Fruit fly (Drosophila melanogaster) whole organism, embryonic: ENCODE results near the gene CG14013.

ENCODE experiments used
- Antp ChIP-seq: fragments of 200-800 bp; sonication (Bioruptor generic); optimal IDR thresholded peaks from 3 replicates; lab custom pipeline; 2016; ENCODE audit warnings: missing biosample characterization, missing genetic modification characterization
- Blimp-1 ChIP-seq: fragments of 200-800 bp; sonication (Bioruptor generic); optimal IDR thresholded peaks from 3 replicates; lab custom pipeline; 2018; ENCODE audit warnings: missing biosample characterization, missing genetic modification characterization, mild to moderate bottlenecking, moderate library complexity, missing genetic modification reagents
- BtbVII ChIP-seq: fragments of 200-800 bp; sonication (Bioruptor generic); optimal IDR thresholded peaks from 3 replicates; lab custom pipeline; 2017; ENCODE audit warnings: missing biosample characterization, mild to moderate bottlenecking, missing genetic modification characterization
- CG13424 ChIP-seq: fragments of 200-800 bp; sonication (Bioruptor generic); optimal IDR thresholded peaks from 2 replicates; lab custom pipeline; 2019; ENCODE audit warnings: missing biosample characterization, mild to moderate bottlenecking, missing genetic modification characterization, moderate library complexity
- CG14014 ChIP-seq: fragments of 200-800 bp; sonication (Bioruptor generic); IDR thresholded peaks from 2 replicates; pipeline ENCODE4 v1.3.6; 2022; ENCODE audit warnings: missing biosample characterization, missing genetic modification characterization
- CG14965 ChIP-seq: fragments of 200-800 bp; sonication (Bioruptor generic); optimal IDR thresholded peaks from 2 replicates; lab custom pipeline; 2016; ENCODE audit warnings: missing biosample characterization, missing genetic modification characterization, borderline replicate concordance
- CG15269 ChIP-seq: fragments of 200-800 bp; sonication (Bioruptor generic); optimal IDR thresholded peaks from 2 replicates; lab custom pipeline; 2018; ENCODE audit warnings: missing biosample characterization, mild to moderate bottlenecking, missing genetic modification characterization, moderate library complexity
- CG16779 ChIP-seq: fragments of 200-800 bp; sonication (Bioruptor generic); IDR thresholded peaks from 2 replicates; pipeline ENCODE4 v1.3.6; 2022; ENCODE audit warnings: missing biosample characterization, missing genetic modification characterization
- CG17612 ChIP-seq: fragments of 200-800 bp; sonication (Bioruptor generic); IDR thresholded peaks from 2 replicates; pipeline ENCODE4 v1.3.6; 2022; ENCODE audit warnings: missing biosample characterization, missing genetic modification characterization
- CG18599 ChIP-seq: fragments of 200-800 bp; sonication (Bioruptor generic); optimal IDR thresholded peaks from 3 replicates; lab custom pipeline; 2017; ENCODE audit warnings: missing biosample characterization, missing genetic modification characterization, mild to moderate bottlenecking, moderate library complexity, missing genetic modification reagents
- CG4617 ChIP-seq: fragments of 200-800 bp; sonication (Bioruptor generic); optimal IDR thresholded peaks from 3 replicates; lab custom pipeline; 2016; ENCODE audit warnings: missing biosample characterization, missing genetic modification characterization, borderline replicate concordance
- CG7786 ChIP-seq: fragments of 200-800 bp; sonication (Bioruptor generic); optimal IDR thresholded peaks from 2 replicates; lab custom pipeline; 2016; ENCODE audit warnings: missing biosample characterization, missing genetic modification characterization
- CG8944 ChIP-seq: fragments of 200-800 bp; sonication (Bioruptor generic); optimal IDR thresholded peaks from 3 replicates; lab custom pipeline; 2016; ENCODE audit warnings: missing biosample characterization, missing genetic modification characterization
- CG9876 ChIP-seq: fragments of 200-800 bp; sonication (Bioruptor generic); optimal IDR thresholded peaks from 2 replicates; lab custom pipeline; 2016; ENCODE audit warnings: missing biosample characterization, missing genetic modification characterization
- CG9932 ChIP-seq: fragments of 200-800 bp; sonication (Bioruptor generic); IDR thresholded peaks from 2 replicates; pipeline ENCODE4 v1.3.6; 2022; ENCODE audit warnings: missing biosample characterization, missing genetic modification characterization
- CoRest ChIP-seq: fragments of 200-800 bp; sonication (Bioruptor generic); optimal IDR thresholded peaks from 3 replicates; lab custom pipeline; 2018; ENCODE audit warnings: missing biosample characterization, mild to moderate bottlenecking, missing genetic modification characterization, moderate library complexity
- Doc2 ChIP-seq: fragments of 200-800 bp; sonication (Bioruptor generic); IDR thresholded peaks from 2 replicates; pipeline ENCODE4 v1.3.6; 2022; ENCODE audit warnings: missing biosample characterization, missing genetic modification characterization
- Elba2 ChIP-seq: fragments of 200-800 bp; sonication (Bioruptor generic); optimal IDR thresholded peaks from 3 replicates; lab custom pipeline; 2016; ENCODE audit warnings: missing biosample characterization, missing genetic modification characterization
- Ets65A ChIP-seq: fragments of 200-800 bp; sonication (Bioruptor generic); peaks from one replicate; lab custom pipeline; 2016; ENCODE audit warnings: missing biosample characterization, missing genetic modification characterization
- HLH54F ChIP-seq: fragments of 200-800 bp; sonication (Bioruptor generic); optimal IDR thresholded peaks from 3 replicates; lab custom pipeline; 2016; ENCODE audit warnings: missing biosample characterization, missing genetic modification characterization
- Hmr ChIP-seq: fragments of 200-800 bp; sonication (Bioruptor generic); optimal IDR thresholded peaks from 3 replicates; lab custom pipeline; 2017; ENCODE audit warnings: mild to moderate bottlenecking, missing biosample characterization, missing genetic modification reagents, missing genetic modification characterization
- Hr51 ChIP-seq, 2 experiments: fragments of 200-800 bp; sonication (Bioruptor generic); optimal IDR thresholded peaks; 2 replicates in 1 of 2; 3 replicates in 1 of 2; lab custom pipeline; 2016 to 2018; ENCODE audit warnings: missing biosample characterization in 2 of 2, missing genetic modification characterization in 2 of 2, mild to moderate bottlenecking in 1 of 2, moderate library complexity in 1 of 2
- Meics ChIP-seq: fragments of 200-800 bp; sonication (Bioruptor generic); optimal IDR thresholded peaks from 2 replicates; lab custom pipeline; 2017; ENCODE audit warnings: missing biosample characterization, mild to moderate bottlenecking, missing genetic modification characterization
- Myb ChIP-seq: fragments of 200-800 bp; sonication (Bioruptor generic); optimal IDR thresholded peaks from 2 replicates; lab custom pipeline; 2016; ENCODE audit warnings: missing biosample characterization, missing genetic modification characterization
- NfI ChIP-seq: fragments of 200-800 bp; sonication (Bioruptor generic); optimal IDR thresholded peaks from 3 replicates; lab custom pipeline; 2018; ENCODE audit warnings: missing biosample characterization, mild to moderate bottlenecking, missing genetic modification characterization, moderate library complexity
- Oaz ChIP-seq: fragments of 200-800 bp; sonication (Bioruptor generic); IDR thresholded peaks from 2 replicates; pipeline ENCODE4 v1.3.6; 2022; ENCODE audit warnings: missing biosample characterization, missing genetic modification characterization
- Oli ChIP-seq: fragments of 200-800 bp; sonication (Bioruptor generic); optimal IDR thresholded peaks from 2 replicates; lab custom pipeline; 2018; ENCODE audit warnings: missing biosample characterization, mild to moderate bottlenecking, missing genetic modification characterization, moderate library complexity
- Trl ChIP-seq, 3 experiments: fragments of >200 bp in 2 of 3; fragments of 200-800 bp in 1 of 3; sonication (Bioruptor generic) in 1 of 3; optimal IDR thresholded peaks; 2 replicates in 1 of 3; 3 replicates in 2 of 3; lab custom pipeline; 2016 to 2017; ENCODE audit warnings: missing biosample characterization in 1 of 3, missing genetic modification characterization in 1 of 3
- Xbp1 ChIP-seq: fragments of 200-800 bp; sonication (Bioruptor generic); optimal IDR thresholded peaks from 3 replicates; lab custom pipeline; 2016; ENCODE audit warnings: missing biosample characterization, mild to moderate bottlenecking, missing genetic modification characterization
- abd-A ChIP-seq: fragments of 200-800 bp; sonication (Bioruptor generic); optimal IDR thresholded peaks from 3 replicates; lab custom pipeline; 2019; ENCODE audit warnings: missing biosample characterization, mild to moderate bottlenecking, missing genetic modification characterization, moderate library complexity
- bcd ChIP-seq: fragments of 200-800 bp; sonication (Bioruptor generic); optimal IDR thresholded peaks from 2 replicates; lab custom pipeline; 2017; ENCODE audit warnings: missing biosample characterization, mild to moderate bottlenecking, missing genetic modification characterization
- cad ChIP-seq: fragments of >200 bp; optimal IDR thresholded peaks from 2 replicates; lab custom pipeline; 2017; ENCODE audit warnings: missing biosample characterization, missing genetic modification characterization
- caup ChIP-seq: fragments of 200-800 bp; sonication (Bioruptor generic); optimal IDR thresholded peaks from 3 replicates; lab custom pipeline; 2017; ENCODE audit warnings: missing biosample characterization, mild to moderate bottlenecking, missing genetic modification characterization, moderate library complexity; ENCODE audit not compliant: severe bottlenecking
- ci ChIP-seq: fragments of 200-800 bp; sonication (Bioruptor generic); IDR thresholded peaks from 3 replicates; pipeline ENCODE4 v1.3.6; 2022; ENCODE audit warnings: missing biosample characterization, missing genetic modification characterization
- dmrt99B ChIP-seq: fragments of 200-800 bp; sonication (Bioruptor generic); optimal IDR thresholded peaks from 2 replicates; lab custom pipeline; 2018; ENCODE audit warnings: missing biosample characterization, mild to moderate bottlenecking, missing genetic modification characterization, moderate library complexity
- fd64A ChIP-seq: fragments of 200-800 bp; sonication (Bioruptor generic); optimal IDR thresholded peaks from 3 replicates; lab custom pipeline; 2018; ENCODE audit warnings: missing biosample characterization, mild to moderate bottlenecking, missing genetic modification characterization
- fd96Cb ChIP-seq: fragments of 200-800 bp; sonication (Bioruptor generic); optimal IDR thresholded peaks from 2 replicates; lab custom pipeline; 2018; ENCODE audit warnings: missing biosample characterization, mild to moderate bottlenecking, missing genetic modification characterization, moderate library complexity
- hkb ChIP-seq, 2 experiments: fragments of 200-800 bp in 1 of 2; fragments of >200 bp in 1 of 2; sonication (Bioruptor generic) in 1 of 2; IDR thresholded peaks in 1 of 2; optimal IDR thresholded peaks in 1 of 2; 2 replicates each; pipeline versions ENCODE4 v1.3.6 to Lab custom; 2017 to 2022; ENCODE audit warnings: missing biosample characterization in 1 of 2, missing genetic modification characterization in 1 of 2
- maf-S ChIP-seq: fragments of 200-800 bp; sonication (Bioruptor generic); optimal IDR thresholded peaks from 2 replicates; lab custom pipeline; 2016; ENCODE audit warnings: missing biosample characterization, missing genetic modification characterization
- pan ChIP-seq, 4 experiments: fragments of >200 bp in 3 of 4; fragments of 200-800 bp in 1 of 4; sonication (Bioruptor generic) in 1 of 4; optimal IDR thresholded peaks in 3 of 4; IDR thresholded peaks in 1 of 4; 2 replicates each; pipeline versions ENCODE4 v1.3.6 to Lab custom; 2017 to 2022; ENCODE audit warnings: missing biosample characterization in 2 of 4, missing genetic modification characterization in 2 of 4, mixed read lengths in 1 of 4
- pho ChIP-seq: fragments of 200-800 bp; sonication (Bioruptor generic); optimal IDR thresholded peaks from 2 replicates; lab custom pipeline; 2016; ENCODE audit warnings: missing biosample characterization, missing genetic modification characterization
- ranshi ChIP-seq: fragments of 200-800 bp; sonication (Bioruptor generic); IDR thresholded peaks from 2 replicates; pipeline ENCODE4 v1.3.6; 2022; ENCODE audit warnings: missing biosample characterization, missing genetic modification characterization
- row ChIP-seq: fragments of 200-800 bp; sonication (Bioruptor generic); IDR thresholded peaks from 3 replicates; pipeline ENCODE4 v1.3.6; 2022; ENCODE audit warnings: missing biosample characterization, missing genetic modification characterization
- shn ChIP-seq: fragments of 200-800 bp; sonication (Bioruptor generic); optimal IDR thresholded peaks from 3 replicates; lab custom pipeline; 2016; ENCODE audit warnings: missing biosample characterization, missing genetic modification characterization
- slbo ChIP-seq: fragments of 200-800 bp; sonication (Bioruptor generic); IDR thresholded peaks from 2 replicates; pipeline ENCODE4 v1.3.6; 2022; ENCODE audit warnings: missing biosample characterization, missing genetic modification characterization
- sug ChIP-seq: fragments of 200-800 bp; optimal IDR thresholded peaks from 2 replicates; lab custom pipeline; 2019; ENCODE audit warnings: missing biosample characterization, mild to moderate bottlenecking, missing genetic modification characterization, moderate library complexity
- tna ChIP-seq: fragments of 200-800 bp; sonication (Bioruptor generic); IDR thresholded peaks from 2 replicates; pipeline ENCODE4 v1.3.6; 2022; ENCODE audit warnings: missing biosample characterization, missing genetic modification characterization; ENCODE audit not compliant: partially characterized antibody
- zfh2 ChIP-seq: fragments of 200-800 bp; sonication (Bioruptor generic); optimal IDR thresholded peaks from 2 replicates; lab custom pipeline; 2016; ENCODE audit warnings: missing biosample characterization, missing genetic modification characterization

The CG14013 gene

DNA sequence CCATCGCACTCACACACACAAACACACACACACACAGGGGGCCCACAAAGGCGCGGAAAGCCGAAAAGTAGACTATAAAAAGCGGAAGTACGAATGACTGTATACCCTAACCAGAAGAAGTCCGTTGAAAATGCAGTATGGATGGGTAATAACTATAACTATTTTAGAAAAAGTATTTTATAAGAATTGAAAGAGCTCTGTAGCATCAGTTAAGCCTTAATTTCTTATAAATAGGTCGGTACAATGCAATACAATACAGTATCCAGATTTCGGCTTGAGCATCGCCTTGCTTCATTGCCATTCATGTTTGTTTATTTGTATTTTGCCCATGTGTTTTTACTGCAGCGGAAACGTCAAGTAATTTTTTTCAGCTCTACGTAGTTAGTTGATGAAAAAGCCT is 15.9 kb upstream of the CG14013 start (continued):
- TF ChIP-seq Hr51 (GFP tag; optimal IDR thresholded peaks at IDR 0.05; lab: Kevin White, UChicago) = peak in 1 of 2 experiments; percentile 43
- TF ChIP-seq hkb (optimal IDR thresholded peaks at IDR 0.05; lab: Kevin White, UChicago) = no peak
- TF ChIP-seq hkb (GFP tag; IDR thresholded peaks at IDR 0.05; lab: Robert Waterston, UW) = peak; percentile 47; the same call in 1 of the 2 replicates
- TF ChIP-seq CG9932 (GFP tag; lab: Robert Waterston, UW) = peak; percentile 58
- TF ChIP-seq Xbp1 (GFP tag; lab: Kevin White, UChicago) = peak; percentile 9
- peak; percentile 69 for TF ChIP-seq row (GFP tag; lab: Robert Waterston, UW)
- peak; percentile 20 for TF ChIP-seq caup (GFP tag; lab: Kevin White, UChicago)
- no peak for TF ChIP-seq NfI (GFP tag; lab: Kevin White, UChicago)
- TF ChIP-seq Oli (tag; lab: Kevin White, UChicago) = peak; percentile 27
- TF ChIP-seq CG14965 (GFP tag; lab: Kevin White, UChicago) = no peak
- TF ChIP-seq dmrt99B (tag; lab: Kevin White, UChicago) = peak; percentile 49
- no peak for TF ChIP-seq pho
- peak; percentile 33; the same call in 1 of the 2 replicates for TF ChIP-seq Oaz (GFP tag; lab: Robert Waterston, UW)
- peak; percentile 64; the same call in 1 of the 2 replicates for TF ChIP-seq CG14014 (GFP tag; lab: Robert Waterston, UW)
- TF ChIP-seq CG4617 (GFP tag; lab: Kevin White, UChicago) = no peak
- no peak for TF ChIP-seq tna (GFP tag; lab: Robert Waterston, UW)
- no peak for TF ChIP-seq Antp (GFP tag; lab: Kevin White, UChicago)
- peak; percentile 42 for TF ChIP-seq CG13424
- peak; percentile 71 for TF ChIP-seq slbo (GFP tag; lab: Robert Waterston, UW)
- no peak for TF ChIP-seq maf-S (GFP tag; lab: Kevin White, UChicago)
- TF ChIP-seq cad (GFP tag; lab: Kevin White, UChicago) = no peak
- TF ChIP-seq CoRest (tag; lab: Kevin White, UChicago) = peak; percentile 27
- no peak for TF ChIP-seq CG16779 (GFP tag; lab: Robert Waterston, UW)
- TF ChIP-seq Ets65A (GFP tag; lab: Kevin White, UChicago) = peak; percentile 93
- no peak for TF ChIP-seq CG9876 (GFP tag; lab: Kevin White, UChicago)
- peak; percentile 17 for TF ChIP-seq BtbVII (GFP tag; lab: Kevin White, UChicago)
- TF ChIP-seq Elba2 (GFP tag; lab: Kevin White, UChicago) = no peak
- TF ChIP-seq HLH54F = peak; percentile 17
- no peak for TF ChIP-seq fd64A (GFP tag; lab: Kevin White, UChicago)
- TF ChIP-seq shn (GFP tag; lab: Kevin White, UChicago) = no peak
- TF ChIP-seq Trl (optimal IDR thresholded peaks at IDR 0.05; lab: Kevin White, UChicago) = no peak
- peak; percentile 30 for TF ChIP-seq Trl (GFP tag; optimal IDR thresholded peaks at IDR 0.05; lab: Kevin White, UChicago)
- TF ChIP-seq Hmr = peak; percentile 38
- peak; percentile 4 for TF ChIP-seq fd96Cb (tag; lab: Kevin White, UChicago)
- TF ChIP-seq CG15269 (tag; lab: Kevin White, UChicago) = peak; percentile 48
- TF ChIP-seq CG8944 (GFP tag; lab: Kevin White, UChicago) = no peak
- TF ChIP-seq sug (tag; lab: Kevin White, UChicago) = no peak
- peak; percentile 34 for TF ChIP-seq abd-A (tag; lab: Kevin White, UChicago)
- TF ChIP-seq ci (GFP tag; lab: Robert Waterston, UW) = 0 out of 3 replicates have a peak, but pooled peaks have one; percentile 26
- 0 out of 2 replicates have a peak, but pooled peaks have one; percentile 13 for TF ChIP-seq Doc2
- peak; percentile 58 for TF ChIP-seq Meics (GFP tag; lab: Kevin White, UChicago)
- no peak for TF ChIP-seq pan (optimal IDR thresholded peaks at IDR 0.05; lab: Kevin White, UChicago)
- TF ChIP-seq pan (GFP tag; optimal IDR thresholded peaks at IDR 0.05 in 1 of 2, IDR thresholded peaks at IDR 0.05 in 1 of 2) = peak in 1 of 2 experiments; percentile 51
- TF ChIP-seq ranshi (GFP tag; lab: Robert Waterston, UW) = peak; percentile 10; the same call in 1 of the 2 replicates
- TF ChIP-seq Blimp-1 (GFP tag; lab: Kevin White, UChicago) = no peak
- 0 out of 2 replicates have a peak, but pooled peaks have one; percentile 28 for TF ChIP-seq CG17612
- TF ChIP-seq CG18599 = peak; percentile 70
- TF ChIP-seq CG7786 (GFP tag; lab: Kevin White, UChicago) = no peak
- no peak for TF ChIP-seq zfh2 (GFP tag; lab: Kevin White, UChicago)
- TF ChIP-seq bcd (GFP tag; lab: Kevin White, UChicago) = peak; percentile 12
- no peak for TF ChIP-seq Myb
